Worm (Caenorhabditis elegans) whole organism, midembryonic: Measurements from ENCODE around the gene end-1.

Experiments used
- T22C8.4 ChIP-seq: fragments of 200-800 bp; sonication (Bioruptor generic); IDR thresholded peaks from 2 replicates; pipeline ENCODE4 v1.3.6; 2022; ENCODE audit warnings: missing genetic modification characterization, missing compliant biosample characterization
- cog-1 ChIP-seq: sonication (generic microtip); optimal IDR thresholded peaks from 2 replicates; lab custom pipeline; 2016; ENCODE audit warnings: missing genetic modification characterization, missing compliant biosample characterization
- flt-1 ChIP-seq: fragments of 200-800 bp; sonication (Bioruptor generic); IDR thresholded peaks from 2 replicates; pipeline ENCODE4 v1.3.6; 2022; ENCODE audit warnings: missing genetic modification characterization, missing compliant biosample characterization
- klf-2 ChIP-seq: fragments of 200-800 bp; sonication (Bioruptor generic); conservative IDR thresholded peaks from 2 replicates; pipeline ENCODE4 v1.3.6; 2022; ENCODE audit warnings: missing genetic modification reagents, missing genetic modification characterization, missing compliant biosample characterization
- med-1 ChIP-seq: sonication (generic microtip); optimal IDR thresholded peaks from 2 replicates; lab custom pipeline; 2017; ENCODE audit warnings: missing genetic modification characterization, mild to moderate bottlenecking, missing compliant biosample characterization, antibody characterized with exemption, missing genetic modification reagents; ENCODE audit not compliant: insufficient read depth
- ref-1 ChIP-seq: fragments of 200-800 bp; sonication (Bioruptor generic); conservative IDR thresholded peaks from 2 replicates; pipeline ENCODE4 v1.3.6; 2022; ENCODE audit warnings: missing genetic modification reagents, missing genetic modification characterization, missing compliant biosample characterization
- tab-1 ChIP-seq: fragments of 200-800 bp; sonication (Bioruptor generic); IDR thresholded peaks from 2 replicates; pipeline ENCODE4 v1.3.6; 2022; ENCODE audit warnings: missing genetic modification characterization, missing compliant biosample characterization
- ztf-23 ChIP-seq: fragments of 200-800 bp; sonication (Bioruptor generic); IDR thresholded peaks from 2 replicates; pipeline ENCODE4 v1.3.6; 2022; ENCODE audit warnings: missing genetic modification reagents, missing genetic modification characterization, missing compliant biosample characterization
- ztf-29 ChIP-seq: fragments of 200-800 bp; sonication (Bioruptor generic); IDR thresholded peaks from 2 replicates; pipeline ENCODE4 v1.3.6; 2022; ENCODE audit warnings: missing genetic modification reagents, missing genetic modification characterization, missing compliant biosample characterization

Gene end-1

ce11 chrV:13954056-13954455 is 30.9 kb upstream of the end-1 start, which contains the start of gene swt-6:
Gene swt-6 (plus strand): TSS chrV:13954356.
- TF ChIP-seq ref-1 (GFP tag; lab: Robert Waterston, UW) = no peak
- no peak for TF ChIP-seq med-1 (GFP tag; lab: Kevin White, UChicago)
- TF ChIP-seq ztf-23 = no peak
- no peak for TF ChIP-seq ztf-29 (GFP tag; lab: Robert Waterston, UW)
- TF ChIP-seq tab-1 (GFP tag; lab: Robert Waterston, UW) = no peak
- no peak for TF ChIP-seq T22C8.4 (GFP tag; lab: Robert Waterston, UW)
- TF ChIP-seq flt-1 (GFP tag; lab: Robert Waterston, UW) = no peak
- TF ChIP-seq klf-2 = no peak
- TF ChIP-seq cog-1 (tag; lab: Kevin White, UChicago) = no peak

ce11 chrV:13955370-13956089 is 29.4 kb upstream of the end-1 start:
- no peak for TF ChIP-seq med-1 (GFP tag; lab: Kevin White, UChicago)
- no peak for TF ChIP-seq ref-1 (GFP tag; lab: Robert Waterston, UW)
- no peak for TF ChIP-seq klf-2
- no peak for TF ChIP-seq ztf-23
- TF ChIP-seq T22C8.4 (GFP tag; lab: Robert Waterston, UW) = no peak
- no peak for TF ChIP-seq tab-1 (GFP tag; lab: Robert Waterston, UW)
- no peak for TF ChIP-seq cog-1 (tag; lab: Kevin White, UChicago)
- TF ChIP-seq flt-1 (GFP tag; lab: Robert Waterston, UW) = no peak
- TF ChIP-seq ztf-29 (GFP tag; lab: Robert Waterston, UW) = no peak

- no peak for TF ChIP-seq ztf-29 (GFP tag; lab: Robert Waterston, UW)
- TF ChIP-seq ref-1 (GFP tag; lab: Robert Waterston, UW) = no peak
- TF ChIP-seq med-1 (GFP tag; lab: Kevin White, UChicago) = no peak
- TF ChIP-seq ztf-23 = no peak
- no peak for TF ChIP-seq klf-2
- TF ChIP-seq cog-1 (tag; lab: Kevin White, UChicago) = no peak
- no peak for TF ChIP-seq flt-1 (GFP tag; lab: Robert Waterston, UW)
- TF ChIP-seq T22C8.4 (GFP tag; lab: Robert Waterston, UW) = no peak
- TF ChIP-seq tab-1 (GFP tag; lab: Robert Waterston, UW) = no peak
These were observed 27.2 kb upstream of the end-1 start for ce11 chrV:13957691-13958090.

- TF ChIP-seq med-1 (GFP tag; lab: Kevin White, UChicago) (no peak), ztf-29 (GFP tag; lab: Robert Waterston, UW) (no peak), ztf-23 (no peak), klf-2 (no peak), tab-1 (GFP tag; lab: Robert Waterston, UW) (no peak), cog-1 (tag; lab: Kevin White, UChicago) (no peak)
These were observed 26.7 kb upstream of the end-1 start, which contains the start of gene R10D12.10 for ce11 chrV:13958247-13958646. Gene R10D12.10 (minus strand): TSS chrV:13958347.

ce11 chrV:13960916-13961315 is 24.0 kb upstream of the end-1 start, which contains the start of gene srh-24:
Gene srh-24 (minus strand): TSS chrV:13961016.
- TF ChIP-seq ztf-23 (no peak), tab-1 (GFP tag; lab: Robert Waterston, UW) (no peak), med-1 (GFP tag; lab: Kevin White, UChicago) (no peak), ztf-29 (GFP tag; lab: Robert Waterston, UW) (no peak), cog-1 (tag; lab: Kevin White, UChicago) (no peak), klf-2 (no peak), T22C8.4 (GFP tag; lab: Robert Waterston, UW) (no peak), ref-1 (GFP tag; lab: Robert Waterston, UW) (no peak), flt-1 (GFP tag; lab: Robert Waterston, UW) (no peak)

ce11 chrV:13961927-13962419 is 23.0 kb upstream of the end-1 start, which contains the start of the genes algn-13 and R10D12.13:
Gene algn-13 (minus strand): TSS chrV:13961977.
Gene R10D12.13 (plus strand): TSS chrV:13962417.
- TF ChIP-seq klf-2 (peak; percentile 82; the same call in 1 of the 2 replicates), tab-1 (GFP tag; lab: Robert Waterston, UW) (peak; percentile 89), flt-1 (GFP tag; lab: Robert Waterston, UW) (peak; percentile 88), ztf-29 (GFP tag; lab: Robert Waterston, UW) (peak; percentile 68), T22C8.4 (GFP tag; lab: Robert Waterston, UW) (peak; percentile 68), med-1 (GFP tag; lab: Kevin White, UChicago) (peak; percentile 95), ref-1 (GFP tag; lab: Robert Waterston, UW) (no peak; the same call in 1 of the 2 replicates), ztf-23 (peak; percentile 89), cog-1 (tag; lab: Kevin White, UChicago) (peak; percentile 71)

- TF ChIP-seq klf-2 (no peak), ztf-23 (no peak), tab-1 (GFP tag; lab: Robert Waterston, UW) (no peak), flt-1 (GFP tag; lab: Robert Waterston, UW) (no peak), ref-1 (GFP tag; lab: Robert Waterston, UW) (no peak), ztf-29 (GFP tag; lab: Robert Waterston, UW) (no peak), cog-1 (tag; lab: Kevin White, UChicago) (no peak), med-1 (GFP tag; lab: Kevin White, UChicago) (no peak), T22C8.4 (GFP tag; lab: Robert Waterston, UW) (no peak)
These were observed 21.5 kb upstream of the end-1 start, which contains the start of gene sao-1 for ce11 chrV:13963279-13963976. Gene sao-1 (plus strand): TSS chrV:13963926.

- TF ChIP-seq ztf-29 (GFP tag; lab: Robert Waterston, UW) (no peak), tab-1 (GFP tag; lab: Robert Waterston, UW) (no peak)
These were observed 4.1 kb upstream of the end-1 start, which contains the start of gene eol-1 for ce11 chrV:13980807-13981206. Gene eol-1 (minus strand): TSS chrV:13980907.
